Fruit fly (Drosophila melanogaster) whole organism, prepupa: Measurements from ENCODE around the gene CG6333.

ENCODE experiments used
- Blimp-1 ChIP-seq: fragments of 200-800 bp; sonication (Bioruptor generic); optimal IDR thresholded peaks from 3 replicates; lab custom pipeline; 2017; ENCODE audit warnings: missing biosample characterization, missing genetic modification characterization, mild to moderate bottlenecking, moderate library complexity, missing genetic modification reagents
- CG16779 ChIP-seq: fragments of 200-800 bp; sonication (Bioruptor generic); optimal IDR thresholded peaks from 3 replicates; lab custom pipeline; 2017; ENCODE audit warnings: missing biosample characterization, mild to moderate bottlenecking, missing genetic modification characterization
- CG3032 ChIP-seq: fragments of 200-800 bp; optimal IDR thresholded peaks from 2 replicates; lab custom pipeline; 2019; ENCODE audit warnings: missing biosample characterization, mild to moderate bottlenecking, missing genetic modification characterization, moderate library complexity
- CG3919 ChIP-seq: fragments of 200-800 bp; sonication (Bioruptor generic); optimal IDR thresholded peaks from 3 replicates; lab custom pipeline; 2016; ENCODE audit warnings: missing biosample characterization, missing genetic modification characterization
- CG4318 ChIP-seq: fragments of 200-800 bp; sonication (Bioruptor generic); optimal IDR thresholded peaks from 3 replicates; lab custom pipeline; 2017; ENCODE audit warnings: missing biosample characterization, mild to moderate bottlenecking, missing genetic modification characterization
- CG6276 ChIP-seq: fragments of 200-800 bp; sonication (Bioruptor generic); optimal IDR thresholded peaks from 2 replicates; lab custom pipeline; 2017; ENCODE audit warnings: missing biosample characterization, mild to moderate bottlenecking, missing genetic modification characterization
- Eip75B ChIP-seq: fragments of 200-800 bp; sonication (Bioruptor generic); optimal IDR thresholded peaks from 3 replicates; lab custom pipeline; 2016; ENCODE audit warnings: missing biosample characterization, missing genetic modification characterization
- Ets96B ChIP-seq: fragments of 200-800 bp; optimal IDR thresholded peaks from 2 replicates; lab custom pipeline; 2019; ENCODE audit warnings: missing biosample characterization, mild to moderate bottlenecking, missing genetic modification characterization, moderate library complexity
- vri ChIP-seq: fragments of 200-800 bp; sonication (Bioruptor generic); optimal IDR thresholded peaks from 3 replicates; lab custom pipeline; 2016; ENCODE audit warnings: missing biosample characterization, mild to moderate bottlenecking, missing genetic modification characterization

DNA sequence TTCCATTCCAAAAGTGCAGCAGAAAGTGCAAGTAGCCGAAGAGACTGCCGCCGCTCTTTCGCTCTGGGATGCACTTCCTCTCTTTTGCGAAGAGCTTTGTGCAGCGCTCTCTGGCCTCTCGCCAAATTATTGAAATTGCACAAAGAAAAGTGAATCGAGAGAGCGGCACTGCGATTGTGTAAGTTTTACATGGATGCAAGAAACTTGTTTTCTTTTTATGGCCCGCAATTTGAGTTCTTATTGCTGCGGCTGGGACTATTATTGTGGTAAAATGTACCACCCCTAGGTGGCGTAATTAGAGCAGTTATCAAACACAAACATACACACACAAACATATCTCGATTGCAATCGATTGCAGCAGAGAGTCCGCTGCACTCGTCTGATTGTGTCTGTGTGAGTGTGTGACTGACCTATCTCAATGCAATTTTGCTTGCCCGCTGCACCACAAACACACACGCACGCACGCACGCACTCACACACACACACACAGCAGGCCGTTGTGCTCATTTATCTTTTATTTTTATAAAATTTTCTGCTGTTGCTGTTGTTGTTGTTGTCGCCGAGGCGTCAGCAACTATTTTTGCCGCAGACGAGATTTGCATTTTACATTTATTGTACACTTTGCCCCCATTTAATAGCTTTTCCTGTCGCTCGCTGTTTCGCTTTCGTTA is 14.4 kb upstream of the CG6333 start:
- TF ChIP-seq vri (GFP tag; lab: Kevin White, UChicago), result peak; percentile 26
- no peak for TF ChIP-seq Ets96B (tag; lab: Kevin White, UChicago)
- TF ChIP-seq CG3919 (GFP tag; lab: Kevin White, UChicago), result no peak
- TF ChIP-seq Blimp-1 (GFP tag; lab: Kevin White, UChicago), result peak; percentile 84
- peak; percentile 7 for TF ChIP-seq CG16779 (tag; lab: Kevin White, UChicago)
- TF ChIP-seq CG6276 (GFP tag; lab: Kevin White, UChicago), result peak; percentile 61
- peak; percentile 16 for TF ChIP-seq CG3032 (tag; lab: Kevin White, UChicago)
- TF ChIP-seq Eip75B (GFP tag; lab: Kevin White, UChicago), result peak; percentile 18
- TF ChIP-seq CG4318 (GFP tag; lab: Kevin White, UChicago), result no peak
